Worm (Caenorhabditis elegans) whole organism, L4 larva: ENCODE results near the gene peb-1.
A peak's percentile ranks its signal among the peaks of the same experiment; 100 is the strongest.

Experiments
- F26F4.8 ChIP-seq: fragments of 200-800 bp; sonication (Bioruptor generic); conservative IDR thresholded peaks from 2 replicates; pipeline ENCODE4 v1.3.6; 2022; ENCODE audit warnings: missing genetic modification characterization, missing compliant biosample characterization
- R02D3.7 ChIP-seq: fragments of 150-350 bp; sonication (generic microtip); optimal IDR thresholded peaks from 3 replicates; lab custom pipeline; 2014; ENCODE audit warnings: missing biosample characterization, missing genetic modification characterization
- aha-1 ChIP-seq: fragments of 150-350 bp; peaks from one replicate; lab custom pipeline; 2014; ENCODE audit warnings: missing biosample characterization, missing genetic modification characterization
- daf-16 ChIP-seq, 3 experiments: sonication (generic microtip); optimal IDR thresholded peaks; 2 replicates each; lab custom pipeline; 2016 to 2017; ENCODE audit warnings: missing genetic modification characterization in 3 of 3, missing genetic modification reagents in 3 of 3, mild to moderate bottlenecking in 2 of 3, missing compliant biosample characterization in 2 of 3, missing biosample characterization in 1 of 3, moderate library complexity in 1 of 3
- dmd-6 ChIP-seq: fragments of 200-800 bp; sonication (Bioruptor generic); IDR thresholded peaks from 2 replicates; pipeline ENCODE4 v1.3.6; 2022; ENCODE audit warnings: missing genetic modification reagents, missing genetic modification characterization, missing compliant biosample characterization
- dve-1 ChIP-seq: sonication (generic microtip); optimal IDR thresholded peaks from 2 replicates; lab custom pipeline; 2017; ENCODE audit warnings: antibody characterized with exemption, mild to moderate bottlenecking, missing genetic modification characterization, missing compliant biosample characterization; ENCODE audit not compliant: insufficient read depth
- egl-43 ChIP-seq: fragments of 200-800 bp; sonication (Bioruptor generic); IDR thresholded peaks from 2 replicates; pipeline ENCODE4 v1.3.6; 2022; ENCODE audit warnings: missing genetic modification reagents, missing genetic modification characterization, missing compliant biosample characterization
- hif-1 ChIP-seq, 2 experiments: sonication (generic microtip); optimal IDR thresholded peaks; 2 replicates each; lab custom pipeline; 2016 to 2017; ENCODE audit warnings: missing compliant biosample characterization in 2 of 2, missing genetic modification characterization in 2 of 2, missing genetic modification reagents in 2 of 2, missing genotype in 2 of 2, mild to moderate bottlenecking in 1 of 2
- hlh-11 ChIP-seq: fragments of 200-800 bp; sonication (Bioruptor generic); optimal IDR thresholded peaks from 2 replicates; lab custom pipeline; 2018; ENCODE audit warnings: mild to moderate bottlenecking, missing genetic modification characterization, missing compliant biosample characterization
- hlh-30 ChIP-seq: sonication (generic microtip); optimal IDR thresholded peaks from 2 replicates; lab custom pipeline; 2017; ENCODE audit warnings: antibody characterized with exemption, mild to moderate bottlenecking, missing genetic modification characterization, missing compliant biosample characterization; ENCODE audit not compliant: insufficient read depth
- lim-7 ChIP-seq: fragments of 200-800 bp; sonication (Bioruptor generic); IDR thresholded peaks from 2 replicates; pipeline ENCODE4 v1.3.6; 2022; ENCODE audit warnings: missing genetic modification characterization, missing compliant biosample characterization
- lin-38 ChIP-seq: fragments of 200-800 bp; sonication (Bioruptor generic); IDR thresholded peaks from 2 replicates; pipeline ENCODE4 v1.3.6; 2022; ENCODE audit warnings: missing genetic modification reagents, missing genetic modification characterization, missing compliant biosample characterization
- mdl-1 ChIP-seq, 2 experiments: fragments of 150-350 bp in 1 of 2; sonication (generic microtip) in 1 of 2; optimal IDR thresholded peaks; 2 replicates each; lab custom pipeline; 2014 to 2017; ENCODE audit warnings: missing biosample characterization in 2 of 2, missing genetic modification characterization in 2 of 2
- mep-1 ChIP-seq: fragments of 150-350 bp; sonication (generic microtip); optimal IDR thresholded peaks from 3 replicates; lab custom pipeline; 2014; ENCODE audit warnings: missing biosample characterization, missing genetic modification characterization
- mes-2 ChIP-seq: sonication (generic microtip); optimal IDR thresholded peaks from 2 replicates; lab custom pipeline; 2016; ENCODE audit warnings: missing genotype, mild to moderate bottlenecking, missing genetic modification characterization, missing compliant biosample characterization; ENCODE audit not compliant: poor library complexity, severe bottlenecking
- mxl-2 ChIP-seq: fragments of 200-800 bp; sonication (Bioruptor generic); conservative IDR thresholded peaks from 2 replicates; pipeline ENCODE4 v1.3.6; 2022; ENCODE audit warnings: missing genetic modification reagents, missing genetic modification characterization, missing compliant biosample characterization
- mxl-3 ChIP-seq: fragments of 200-800 bp; sonication (Bioruptor generic); optimal IDR thresholded peaks from 2 replicates; lab custom pipeline; 2018; ENCODE audit warnings: mild to moderate bottlenecking, missing genetic modification characterization, missing compliant biosample characterization
- nhr-102 ChIP-seq: sonication (generic microtip); optimal IDR thresholded peaks from 2 replicates; lab custom pipeline; 2016; ENCODE audit warnings: mild to moderate bottlenecking, missing genetic modification characterization, moderate library complexity, missing compliant biosample characterization
- nhr-11 ChIP-seq: fragments of 150-350 bp; optimal IDR thresholded peaks from 2 replicates; lab custom pipeline; 2014; ENCODE audit warnings: missing biosample characterization, missing genetic modification characterization
- nhr-25 ChIP-seq: sonication (generic microtip); optimal IDR thresholded peaks from 2 replicates; lab custom pipeline; 2017; ENCODE audit warnings: missing genetic modification characterization, mild to moderate bottlenecking, missing compliant biosample characterization, antibody characterized with exemption, moderate library complexity, borderline replicate concordance; ENCODE audit not compliant: insufficient read depth
- nhr-28 ChIP-seq: fragments of 150-350 bp; optimal IDR thresholded peaks from 2 replicates; lab custom pipeline; 2014; ENCODE audit warnings: missing biosample characterization, missing genetic modification characterization
- nhr-41 ChIP-seq: fragments of 200-800 bp; sonication (Bioruptor generic); IDR thresholded peaks from 2 replicates; pipeline ENCODE4 v1.3.6; 2022; ENCODE audit warnings: missing genetic modification reagents, missing genetic modification characterization, missing compliant biosample characterization
- nhr-42 ChIP-seq: fragments of 200-800 bp; sonication (Bioruptor generic); IDR thresholded peaks from 2 replicates; pipeline ENCODE4 v1.3.6; 2022; ENCODE audit warnings: missing genetic modification characterization, missing compliant biosample characterization
- nhr-48 ChIP-seq: sonication (generic microtip); optimal IDR thresholded peaks from 2 replicates; lab custom pipeline; 2016; ENCODE audit warnings: mild to moderate bottlenecking, missing genetic modification characterization, missing compliant biosample characterization
- php-3 ChIP-seq: fragments of 200-800 bp; sonication (Bioruptor generic); IDR thresholded peaks from 2 replicates; pipeline ENCODE4 v1.3.6; 2022; ENCODE audit warnings: missing genetic modification reagents, missing genetic modification characterization, missing compliant biosample characterization
- rbr-2 ChIP-seq: sonication (generic microtip); optimal IDR thresholded peaks from 2 replicates; lab custom pipeline; 2016; ENCODE audit warnings: missing genotype, missing genetic modification characterization, missing compliant biosample characterization
- set-16 ChIP-seq: fragments of 200-800 bp; sonication (Bioruptor generic); IDR thresholded peaks from 2 replicates; pipeline ENCODE4 v1.3.6; 2022; ENCODE audit warnings: missing genetic modification reagents, missing genetic modification characterization, missing compliant biosample characterization
- spr-3 ChIP-seq: fragments of 200-800 bp; sonication (Bioruptor generic); optimal IDR thresholded peaks from 2 replicates; lab custom pipeline; 2018; ENCODE audit warnings: mild to moderate bottlenecking, missing genetic modification characterization, missing compliant biosample characterization
- unc-130 ChIP-seq: sonication (generic microtip); optimal IDR thresholded peaks from 2 replicates; lab custom pipeline; 2016; ENCODE audit warnings: missing genetic modification reagents, missing genetic modification characterization, missing compliant biosample characterization
- unc-62 ChIP-seq, 3 experiments: fragments of 150-350 bp in 1 of 3; sonication (generic microtip); optimal IDR thresholded peaks in 2 of 3; peaks in 1 of 3; 1 replicate in 1 of 3; 2 replicates in 2 of 3; lab custom pipeline; 2014 to 2017; ENCODE audit warnings: missing biosample characterization in 3 of 3, missing genetic modification characterization in 3 of 3, missing genetic modification reagents in 3 of 3, missing genotype in 1 of 3
- vab-7 ChIP-seq: fragments of 200-800 bp; sonication (Bioruptor generic); IDR thresholded peaks from 2 replicates; pipeline ENCODE4 v1.3.6; 2022; ENCODE audit warnings: missing genetic modification reagents, missing genetic modification characterization, missing compliant biosample characterization
- zag-1 ChIP-seq: fragments of 150-350 bp; optimal IDR thresholded peaks from 2 replicates; lab custom pipeline; 2014; ENCODE audit warnings: missing biosample characterization, missing genetic modification characterization
- zip-2 ChIP-seq: fragments of 150-350 bp; optimal IDR thresholded peaks from 2 replicates; lab custom pipeline; 2014; ENCODE audit warnings: missing biosample characterization, missing genetic modification characterization

peb-1 gene

ce11 chrX:2208391-2208790 lies 2.5 kb upstream of the peb-1 start:
- peak; percentile 28 for TF ChIP-seq nhr-28 (tag; lab: Kevin White, UChicago)
- TF ChIP-seq unc-130 (GFP tag; lab: Kevin White, UChicago): no peak
- TF ChIP-seq lin-38 (GFP tag; lab: Robert Waterston, UW): no peak
- TF ChIP-seq nhr-25: peak; percentile 45
- no peak for TF ChIP-seq vab-7 (GFP tag; lab: Robert Waterston, UW)
- TF ChIP-seq hlh-11 (tag; lab: Kevin White, UChicago): peak; percentile 10
- TF ChIP-seq nhr-48 (tag; lab: Kevin White, UChicago): no peak

- no peak for TF ChIP-seq nhr-41 (GFP tag; lab: Robert Waterston, UW)
- TF ChIP-seq nhr-11: no peak
- TF ChIP-seq egl-43 (GFP tag; lab: Robert Waterston, UW): 0 out of 2 replicates have a peak, but pooled peaks have one; percentile 48
Observed at ce11 chrX:2210164-2210563, 687 bp upstream of the peb-1 start.

ce11 chrX:2212141-2212540 lies 1.3 kb downstream of the peb-1 start:
- TF ChIP-seq lim-7 (GFP tag; lab: Robert Waterston, UW) (no peak), zip-2 (tag; lab: Kevin White, UChicago) (no peak), set-16 (GFP tag; lab: Robert Waterston, UW) (peak; percentile 63), rbr-2 (no peak), egl-43 (GFP tag; lab: Robert Waterston, UW) (0 out of 2 replicates have a peak, but pooled peaks have one; percentile 24), zag-1 (no peak), mxl-2 (GFP tag; lab: Robert Waterston, UW) (no peak), mes-2 (peak; percentile 11), nhr-42 (GFP tag; lab: Robert Waterston, UW) (0 out of 2 replicates have a peak, but pooled peaks have one; percentile 8)

ce11 chrX:2212712-2213111 lies 1.9 kb downstream of the peb-1 start:
- TF ChIP-seq php-3 (GFP tag; lab: Robert Waterston, UW) (no peak), unc-62 (GFP tag; optimal IDR thresholded peaks at IDR 0.05 in 1 of 2; lab: Kevin White, UChicago) (peak in 1 of 2 experiments; percentile 66), unc-62 (tag; optimal IDR thresholded peaks at IDR 0.05; lab: Kevin White, UChicago) (no peak)

ce11 chrX:2213400-2214362 lies 2.8 kb downstream of the peb-1 start:
- TF ChIP-seq nhr-102 (tag; lab: Kevin White, UChicago) (no peak), daf-16 (GFP tag; optimal IDR thresholded peaks at IDR 0.05; lab: Kevin White, UChicago) (no peak), daf-16 (tag; optimal IDR thresholded peaks at IDR 0.05; lab: Kevin White, UChicago) (peak; percentile 93), set-16 (GFP tag; lab: Robert Waterston, UW) (peak; percentile 93), mxl-2 (GFP tag; lab: Robert Waterston, UW) (no peak), nhr-28 (tag; lab: Kevin White, UChicago) (peak; percentile 20), spr-3 (no peak), hlh-30 (tag; lab: Kevin White, UChicago) (peak; percentile 16), aha-1 (peak; percentile 60)

- TF ChIP-seq nhr-28 (tag; lab: Kevin White, UChicago) (no peak), aha-1 (peak; percentile 11)
Observed at ce11 chrX:2214454-2214853, 3.6 kb downstream of the peb-1 start.

- TF ChIP-seq R02D3.7 (tag; lab: Kevin White, UChicago) (no peak), hlh-11 (tag; lab: Kevin White, UChicago) (peak; percentile 95), dmd-6 (GFP tag; lab: Robert Waterston, UW) (peak; percentile 84), mxl-3 (peak; percentile 87), unc-62 (GFP tag; optimal IDR thresholded peaks at IDR 0.05 in 1 of 2; lab: Kevin White, UChicago) (peak in 1 of 2 experiments; percentile 48), unc-62 (tag; optimal IDR thresholded peaks at IDR 0.05; lab: Kevin White, UChicago) (no peak), nhr-102 (tag; lab: Kevin White, UChicago) (peak; percentile 25), F26F4.8 (GFP tag; lab: Robert Waterston, UW) (no peak), mdl-1 (tag; optimal IDR thresholded peaks at IDR 0.05; lab: Kevin White, UChicago) (peak; percentile 26 to 83), mes-2 (no peak), nhr-41 (GFP tag; lab: Robert Waterston, UW) (0 out of 2 replicates have a peak, but pooled peaks have one; percentile 58), hlh-30 (tag; lab: Kevin White, UChicago) (peak; percentile 90), mep-1 (peak; percentile 23), dve-1 (tag; lab: Kevin White, UChicago) (peak; percentile 60), hif-1 (tag; optimal IDR thresholded peaks at IDR 0.05; lab: Kevin White, UChicago) (peak in 1 of 2 experiments; percentile 44), daf-16 (GFP tag; optimal IDR thresholded peaks at IDR 0.05; lab: Kevin White, UChicago) (no peak), daf-16 (tag; optimal IDR thresholded peaks at IDR 0.05; lab: Kevin White, UChicago) (peak; percentile 56)
Observed at ce11 chrX:2215108-2215507, 4.3 kb downstream of the peb-1 start.
